Fruit fly (Drosophila melanogaster): ENCODE results near the gene CG12541.

Gene CG12541

dm6 chrX:6997653-6998491, 68.0 kb downstream of the CG12541 start (continued):
- no peak for TF ChIP-seq pan (optimal IDR thresholded peaks at IDR 0.05)
- peak in 1 of 2 experiments; percentile 5 for TF ChIP-seq pan (GFP tag; optimal IDR thresholded peaks at IDR 0.05 in 1 of 2, IDR thresholded peaks at IDR 0.05 in 1 of 2)
- 0 out of 3 replicates have a peak, but pooled peaks have one; percentile 40 for TF ChIP-seq CG34422 (GFP tag; IDR thresholded peaks at IDR 0.05)
- peak; percentile 59 for TF ChIP-seq CG17361 (GFP tag; IDR thresholded peaks at IDR 0.05)
- no peak for TF ChIP-seq repo (GFP tag; optimal IDR thresholded peaks at IDR 0.05)
- TF ChIP-seq dmrt99B (tag; optimal IDR thresholded peaks at IDR 0.05): peak; percentile 50
- peak; percentile 77 for TF ChIP-seq CG18262 (tag; optimal IDR thresholded peaks at IDR 0.05)
- TF ChIP-seq Hr78 (GFP tag; optimal IDR thresholded peaks at IDR 0.05): peak in 1 of 2 experiments; percentile 10
- peak; percentile 47 for TF ChIP-seq CG4424 (GFP tag; optimal IDR thresholded peaks at IDR 0.05)
- peak; percentile 38 for TF ChIP-seq CG2678 (tag; optimal IDR thresholded peaks at IDR 0.05)
- TF ChIP-seq Trl (optimal IDR thresholded peaks at IDR 0.05): peak in 1 of 2 experiments; percentile 13
- TF ChIP-seq Trl (GFP tag; optimal IDR thresholded peaks at IDR 0.05): no peak
- peak; percentile 56 for TF ChIP-seq CoRest (tag; optimal IDR thresholded peaks at IDR 0.05)
- TF ChIP-seq nom (GFP tag; optimal IDR thresholded peaks at IDR 0.05): peak; percentile 1
- TF ChIP-seq CG7745 (tag; optimal IDR thresholded peaks at IDR 0.05): no peak
- no peak for TF ChIP-seq croc (GFP tag; conservative IDR thresholded peaks at IDR 0.05)
- peak; percentile 36 for TF ChIP-seq stwl (tag; optimal IDR thresholded peaks at IDR 0.05)
- TF ChIP-seq CG2712 (tag; optimal IDR thresholded peaks at IDR 0.05): peak; percentile 47
- TF ChIP-seq Lhr (GFP tag; optimal IDR thresholded peaks at IDR 0.05): peak; percentile 19
- peak; percentile 8 for TF ChIP-seq bab2 (GFP tag; optimal IDR thresholded peaks at IDR 0.05)
- TF ChIP-seq CG12236 (GFP tag; optimal IDR thresholded peaks at IDR 0.05): peak; percentile 14
- peak; percentile 19 for TF ChIP-seq bcd (GFP tag; optimal IDR thresholded peaks at IDR 0.05)
- no peak for TF ChIP-seq Hey (tag; optimal IDR thresholded peaks at IDR 0.05)
- peak; percentile 58 for TF ChIP-seq zen (tag; optimal IDR thresholded peaks at IDR 0.05)
- TF ChIP-seq unc-4 (GFP tag; IDR thresholded peaks at IDR 0.05; ENCODE audit: partially characterized antibody): no peak
- TF ChIP-seq CG30403 (GFP tag; optimal IDR thresholded peaks at IDR 0.05): peak; percentile 36
- TF ChIP-seq CG1602 (GFP tag; optimal IDR thresholded peaks at IDR 0.05): peak; percentile 14
- peak; percentile 61 for TF ChIP-seq gem (tag; optimal IDR thresholded peaks at IDR 0.05)
- TF ChIP-seq wor (GFP tag; IDR thresholded peaks at IDR 0.05): no peak
- TF ChIP-seq kni (GFP tag; optimal IDR thresholded peaks at IDR 0.05): no peak
- peak; percentile 6 for TF ChIP-seq chn (GFP tag; optimal IDR thresholded peaks at IDR 0.05)
- peak; percentile 39 for TF ChIP-seq trem (tag; optimal IDR thresholded peaks at IDR 0.05)
- peak; percentile 6 for TF ChIP-seq ATbp (GFP tag; optimal IDR thresholded peaks at IDR 0.05)
- peak; percentile 71 for TF ChIP-seq sens (GFP tag)
- peak; percentile 49 for TF ChIP-seq CG10979 (tag; optimal IDR thresholded peaks at IDR 0.05)
- TF ChIP-seq CG13775 (GFP tag; optimal IDR thresholded peaks at IDR 0.05): peak; percentile 24
- peak; percentile 79 for TF ChIP-seq Med (GFP tag)
- TF ChIP-seq Hr51 (GFP tag; optimal IDR thresholded peaks at IDR 0.05): peak in 1 of 2 experiments; percentile 21
- TF ChIP-seq D (optimal IDR thresholded peaks at IDR 0.05): no peak
- peak; percentile 42 for TF ChIP-seq D (GFP tag; optimal IDR thresholded peaks at IDR 0.05)
- TF ChIP-seq CG6254 (GFP tag; optimal IDR thresholded peaks at IDR 0.05): peak; percentile 33
- peak; percentile 33; the same call in 1 of the 2 replicates for TF ChIP-seq HLH3B (GFP tag; IDR thresholded peaks at IDR 0.05)
- TF ChIP-seq CG34376 (GFP tag; optimal IDR thresholded peaks at IDR 0.05): no peak
- TF ChIP-seq Mrtf (GFP tag; IDR thresholded peaks at IDR 0.05): no peak
- 0 out of 3 replicates have a peak, but pooled peaks have one; percentile 38 for TF ChIP-seq CG11093 (GFP tag; IDR thresholded peaks at IDR 0.05)
- no peak for TF ChIP-seq sc (optimal IDR thresholded peaks at IDR 0.05)
- TF ChIP-seq sc (GFP tag; optimal IDR thresholded peaks at IDR 0.05): peak; percentile 32
- TF ChIP-seq CG15601 (tag; optimal IDR thresholded peaks at IDR 0.05): peak; percentile 55
- TF ChIP-seq ftz-f1 (GFP tag; optimal IDR thresholded peaks at IDR 0.05): no peak

Data from whole organism, embryonic.